Worm (Caenorhabditis elegans) whole organism, L1 larva: ENCODE results near the gene F09F9.3.

Experiments
- C16A3.4 ChIP-seq: fragments of 150-350 bp; optimal IDR thresholded peaks from 2 replicates; lab custom pipeline; 2014; ENCODE audit warnings: missing biosample characterization, missing genetic modification characterization
- C34B4.2 ChIP-seq: sonication (generic microtip); optimal IDR thresholded peaks from 2 replicates; lab custom pipeline; 2017; ENCODE audit warnings: mild to moderate bottlenecking, missing genetic modification characterization, missing compliant biosample characterization
- aha-1 ChIP-seq: fragments of 150-350 bp; optimal IDR thresholded peaks from 2 replicates; lab custom pipeline; 2014; ENCODE audit warnings: missing biosample characterization, missing genetic modification characterization
- alr-1 ChIP-seq: fragments of 200-800 bp; sonication (Bioruptor generic); optimal IDR thresholded peaks from 2 replicates; lab custom pipeline; 2018; ENCODE audit warnings: borderline replicate concordance, mild to moderate bottlenecking, missing genetic modification characterization, missing compliant biosample characterization
- ama-1 ChIP-seq: fragments of 150-350 bp; optimal IDR thresholded peaks from 2 replicates; lab custom pipeline; 2014
- blmp-1 ChIP-seq: fragments of 150-350 bp; optimal IDR thresholded peaks from 2 replicates; lab custom pipeline; 2014; ENCODE audit warnings: missing biosample characterization, missing genetic modification characterization
- ceh-63 ChIP-seq: fragments of 200-800 bp; sonication (Bioruptor generic); optimal IDR thresholded peaks from 2 replicates; lab custom pipeline; 2018; ENCODE audit warnings: mild to moderate bottlenecking, missing genetic modification characterization, missing compliant biosample characterization
- ceh-8 ChIP-seq: fragments of 200-800 bp; sonication (Bioruptor generic); optimal IDR thresholded peaks from 2 replicates; lab custom pipeline; 2018; ENCODE audit warnings: mild to moderate bottlenecking, missing genetic modification characterization, moderate library complexity, missing compliant biosample characterization
- dsc-1 ChIP-seq: sonication (generic microtip); optimal IDR thresholded peaks from 2 replicates; lab custom pipeline; 2016; ENCODE audit warnings: mild to moderate bottlenecking, missing genetic modification characterization, missing compliant biosample characterization
- efl-1 ChIP-seq, 4 experiments: fragments of 150-350 bp; optimal IDR thresholded peaks in 3 of 4; peaks in 1 of 4; 1 replicate in 1 of 4; 2 replicates in 3 of 4; lab custom pipeline; 2014; ENCODE audit warnings: missing biosample characterization in 2 of 4, missing genetic modification characterization in 2 of 4, missing genetic modification reagents in 2 of 4
- efl-3 ChIP-seq: fragments of 200-800 bp; sonication (Bioruptor generic); optimal IDR thresholded peaks from 2 replicates; lab custom pipeline; 2018; ENCODE audit warnings: mild to moderate bottlenecking, missing genetic modification characterization, missing compliant biosample characterization
- egl-27 ChIP-seq, 2 experiments: fragments of 150-350 bp in 1 of 2; sonication (generic microtip); optimal IDR thresholded peaks; 3 replicates each; lab custom pipeline; 2017 to 2018; ENCODE audit warnings: missing biosample characterization in 2 of 2, missing genetic modification characterization in 2 of 2, missing genetic modification reagents in 2 of 2
- ets-5 ChIP-seq: fragments of 200-800 bp; sonication (Bioruptor generic); IDR thresholded peaks from 2 replicates; pipeline ENCODE4 v1.3.6; 2022; ENCODE audit warnings: missing genetic modification characterization, missing compliant biosample characterization
- fkh-10 ChIP-seq: sonication (generic microtip); optimal IDR thresholded peaks from 2 replicates; lab custom pipeline; 2017; ENCODE audit warnings: missing biosample characterization, missing genetic modification reagents, missing genetic modification characterization
- fkh-8 ChIP-seq: sonication (generic microtip); optimal IDR thresholded peaks from 2 replicates; lab custom pipeline; 2016; ENCODE audit warnings: mild to moderate bottlenecking, missing genetic modification characterization, missing compliant biosample characterization
- grh-1 ChIP-seq: fragments of 200-800 bp; sonication (Bioruptor generic); IDR thresholded peaks from 2 replicates; pipeline ENCODE4 v1.3.6; 2022; ENCODE audit warnings: missing genetic modification reagents, missing genetic modification characterization, missing compliant biosample characterization
- hlh-17 ChIP-seq: fragments of 200-800 bp; sonication (Bioruptor generic); optimal IDR thresholded peaks from 2 replicates; lab custom pipeline; 2018; ENCODE audit warnings: missing genetic modification characterization, mild to moderate bottlenecking, missing compliant biosample characterization, moderate library complexity, borderline replicate concordance
- hlh-4 ChIP-seq: sonication (generic microtip); optimal IDR thresholded peaks from 2 replicates; lab custom pipeline; 2016; ENCODE audit warnings: mild to moderate bottlenecking, missing genetic modification characterization, missing compliant biosample characterization
- isw-1 ChIP-seq: fragments of 200-800 bp; sonication (Bioruptor generic); IDR thresholded peaks from 2 replicates; pipeline ENCODE4 v1.3.6; 2022; ENCODE audit warnings: missing genetic modification characterization, missing compliant biosample characterization
- jun-1 ChIP-seq: fragments of 150-350 bp; optimal IDR thresholded peaks from 2 replicates; lab custom pipeline; 2014; ENCODE audit warnings: missing biosample characterization, missing genetic modification reagents, missing genetic modification characterization
- lin-13 ChIP-seq: fragments of 150-350 bp; optimal IDR thresholded peaks from 2 replicates; lab custom pipeline; 2014; ENCODE audit warnings: missing biosample characterization, missing genetic modification reagents, missing genetic modification characterization
- lin-14 ChIP-seq: fragments of 200-800 bp; sonication (Bioruptor generic); optimal IDR thresholded peaks from 2 replicates; lab custom pipeline; 2018; ENCODE audit warnings: mild to moderate bottlenecking, missing genetic modification characterization, moderate library complexity, missing compliant biosample characterization
- lin-15B ChIP-seq: fragments of 150-350 bp; sonication (generic microtip); optimal IDR thresholded peaks from 3 replicates; lab custom pipeline; 2014; ENCODE audit warnings: missing biosample characterization, missing genetic modification characterization
- lin-35 ChIP-seq, 2 experiments: fragments of 150-350 bp; optimal IDR thresholded peaks; 2 replicates each; lab custom pipeline; 2014; ENCODE audit warnings: missing biosample characterization in 2 of 2, missing genetic modification characterization in 2 of 2, missing genetic modification reagents in 2 of 2
- lir-3 ChIP-seq: sonication (generic microtip); optimal IDR thresholded peaks from 2 replicates; lab custom pipeline; 2016; ENCODE audit warnings: mild to moderate bottlenecking, missing genetic modification characterization, moderate library complexity, missing compliant biosample characterization; ENCODE audit not compliant: poor library complexity
- mab-9 ChIP-seq: fragments of 200-800 bp; sonication (Bioruptor generic); IDR thresholded peaks from 2 replicates; pipeline ENCODE4 v1.3.6; 2022; ENCODE audit warnings: missing genetic modification reagents, missing genetic modification characterization, missing compliant biosample characterization
- mdl-1 ChIP-seq, 2 experiments: fragments of 150-350 bp; optimal IDR thresholded peaks; 2 replicates each; lab custom pipeline; 2014 to 2017; ENCODE audit warnings: missing biosample characterization in 2 of 2, missing genetic modification characterization in 2 of 2, inconsistent platforms in 1 of 2
- mef-2 ChIP-seq: fragments of 150-350 bp; optimal IDR thresholded peaks from 2 replicates; lab custom pipeline; 2014; ENCODE audit warnings: missing biosample characterization, missing genetic modification characterization
- mep-1 ChIP-seq: fragments of 150-350 bp; optimal IDR thresholded peaks from 2 replicates; lab custom pipeline; 2014; ENCODE audit warnings: missing biosample characterization, missing genetic modification characterization
- nhr-11 ChIP-seq: fragments of 150-350 bp; optimal IDR thresholded peaks from 2 replicates; lab custom pipeline; 2014; ENCODE audit warnings: missing biosample characterization, missing genetic modification characterization
- nhr-12 ChIP-seq: sonication (generic microtip); optimal IDR thresholded peaks from 2 replicates; lab custom pipeline; 2017; ENCODE audit warnings: missing biosample characterization, missing genetic modification characterization
- nhr-19 ChIP-seq: fragments of 200-800 bp; sonication (Bioruptor generic); conservative IDR thresholded peaks from 2 replicates; pipeline ENCODE4 v1.3.6; 2022; ENCODE audit warnings: missing genetic modification characterization, missing compliant biosample characterization
- nhr-20 ChIP-seq: sonication (generic microtip); optimal IDR thresholded peaks from 2 replicates; lab custom pipeline; 2016; ENCODE audit warnings: mild to moderate bottlenecking, missing genetic modification characterization, missing compliant biosample characterization
- nhr-237 ChIP-seq: fragments of 150-350 bp; optimal IDR thresholded peaks from 2 replicates; lab custom pipeline; 2014; ENCODE audit warnings: missing biosample characterization, missing genetic modification characterization
- nhr-71 ChIP-seq: sonication (generic microtip); optimal IDR thresholded peaks from 2 replicates; lab custom pipeline; 2016; ENCODE audit warnings: mild to moderate bottlenecking, missing genetic modification characterization, moderate library complexity, missing compliant biosample characterization
- nhr-77 ChIP-seq: fragments of 150-350 bp; optimal IDR thresholded peaks from 2 replicates; lab custom pipeline; 2014; ENCODE audit warnings: missing biosample characterization, missing genetic modification characterization
- pax-3 ChIP-seq: fragments of 200-800 bp; sonication (Bioruptor generic); optimal IDR thresholded peaks from 2 replicates; lab custom pipeline; 2018; ENCODE audit warnings: mild to moderate bottlenecking, missing genetic modification characterization, moderate library complexity, missing compliant biosample characterization
- rnt-1 ChIP-seq: sonication (generic microtip); optimal IDR thresholded peaks from 2 replicates; lab custom pipeline; 2016; ENCODE audit warnings: mild to moderate bottlenecking, missing genetic modification characterization, moderate library complexity, missing compliant biosample characterization
- snpc-4 ChIP-seq: fragments of 150-350 bp; optimal IDR thresholded peaks from 2 replicates; lab custom pipeline; 2014; ENCODE audit warnings: missing biosample characterization, missing genetic modification characterization
- snu-23 ChIP-seq: sonication (generic microtip); optimal IDR thresholded peaks from 2 replicates; lab custom pipeline; 2016; ENCODE audit warnings: missing genetic modification characterization, missing compliant biosample characterization
- sox-4 ChIP-seq: sonication (generic microtip); optimal IDR thresholded peaks from 2 replicates; lab custom pipeline; 2016; ENCODE audit warnings: missing genetic modification characterization, missing compliant biosample characterization
- sptf-1 ChIP-seq: fragments of 150-350 bp; optimal IDR thresholded peaks from 2 replicates; lab custom pipeline; 2014; ENCODE audit warnings: missing biosample characterization, missing genetic modification characterization
- tbx-2 ChIP-seq: sonication (generic microtip); optimal IDR thresholded peaks from 2 replicates; lab custom pipeline; 2016; ENCODE audit warnings: missing genetic modification characterization, missing compliant biosample characterization
- tlp-1 ChIP-seq: fragments of 150-350 bp; optimal IDR thresholded peaks from 2 replicates; lab custom pipeline; 2014; ENCODE audit warnings: missing biosample characterization, missing genetic modification characterization
- unc-30 ChIP-seq: sonication (generic microtip); optimal IDR thresholded peaks from 2 replicates; lab custom pipeline; 2017; ENCODE audit warnings: missing biosample characterization, missing genetic modification characterization
- unc-86 ChIP-seq: sonication (generic microtip); optimal IDR thresholded peaks from 2 replicates; lab custom pipeline; 2016; ENCODE audit warnings: missing genetic modification characterization, missing compliant biosample characterization
- vab-15 ChIP-seq: sonication (generic microtip); optimal IDR thresholded peaks from 2 replicates; lab custom pipeline; 2017; ENCODE audit warnings: missing genotype, mild to moderate bottlenecking, missing genetic modification characterization, missing compliant biosample characterization
- zip-4 ChIP-seq: fragments of 200-800 bp; sonication (Bioruptor generic); optimal IDR thresholded peaks from 2 replicates; lab custom pipeline; 2018; ENCODE audit warnings: mild to moderate bottlenecking, missing genetic modification characterization, moderate library complexity, missing compliant biosample characterization
- ztf-11 ChIP-seq, 2 experiments: sonication (generic microtip); optimal IDR thresholded peaks; 2 replicates each; lab custom pipeline; 2016 to 2017; ENCODE audit warnings: missing genetic modification characterization in 2 of 2, missing biosample characterization in 1 of 2, missing compliant biosample characterization in 1 of 2
- ztf-4 ChIP-seq: fragments of 150-350 bp; optimal IDR thresholded peaks from 2 replicates; lab custom pipeline; 2014; ENCODE audit warnings: missing biosample characterization, missing genetic modification characterization

The F09F9.3 gene

ce11 chrX:4123368-4123767 is 2.5 kb upstream of the F09F9.3 start:
- TF ChIP-seq nhr-11 (tag; lab: Kevin White, UChicago) (no peak), tlp-1 (tag; lab: Kevin White, UChicago) (no peak), hlh-17 (GFP tag; lab: Kevin White, UChicago) (no peak), unc-30 (tag; lab: Kevin White, UChicago) (no peak), isw-1 (GFP tag; lab: Robert Waterston, UW) (no peak), alr-1 (tag; lab: Kevin White, UChicago) (no peak), tbx-2 (tag; lab: Kevin White, UChicago) (peak; percentile 18), zip-4 (GFP tag; lab: Kevin White, UChicago) (no peak), jun-1 (tag; lab: Kevin White, UChicago) (no peak), vab-15 (tag; lab: Kevin White, UChicago) (no peak), mep-1 (no peak), lin-14 (GFP tag; lab: Kevin White, UChicago) (peak; percentile 64), unc-86 (peak; percentile 6), ets-5 (GFP tag; lab: Robert Waterston, UW) (no peak), pax-3 (no peak), lin-13 (GFP tag; lab: Kevin White, UChicago) (no peak), nhr-237 (no peak), nhr-20 (no peak), sox-4 (tag; lab: Kevin White, UChicago) (no peak), nhr-19 (GFP tag; lab: Robert Waterston, UW) (no peak), C34B4.2 (tag; lab: Kevin White, UChicago) (no peak), egl-27 (tag; optimal IDR thresholded peaks at IDR 0.05; lab: Kevin White, UChicago) (no peak), lin-35 (GFP tag; optimal IDR thresholded peaks at IDR 0.05; lab: Kevin White, UChicago) (no peak), grh-1 (no peak), sptf-1 (no peak), snpc-4 (tag; lab: Kevin White, UChicago) (no peak), snu-23 (GFP tag; lab: Kevin White, UChicago) (no peak), nhr-71 (tag; lab: Kevin White, UChicago) (no peak), C16A3.4 (no peak), fkh-10 (GFP tag; lab: Kevin White, UChicago) (peak; percentile 13), efl-1 (optimal IDR thresholded peaks at IDR 0.05; lab: Kevin White, UChicago) (no peak), efl-1 (GFP tag; optimal IDR thresholded peaks at IDR 0.05 in 1 of 2; lab: Kevin White, UChicago) (no peak), lin-15B (no peak), efl-3 (GFP tag; lab: Kevin White, UChicago) (no peak), ceh-8 (GFP tag; lab: Kevin White, UChicago) (no peak), lir-3 (tag; lab: Kevin White, UChicago) (no peak), fkh-8 (tag; lab: Kevin White, UChicago) (peak; percentile 9)

ce11 chrX:4117626-4118025 is 3.2 kb downstream of the F09F9.3 start, which contains the start of gene F09F9.5:
Gene F09F9.5 (plus strand): TSS chrX:4117926.
- no peak for TF ChIP-seq vab-15 (tag; lab: Kevin White, UChicago)
- TF ChIP-seq mdl-1 (tag; optimal IDR thresholded peaks at IDR 0.05; lab: Kevin White, UChicago) = no peak
- no peak for TF ChIP-seq ama-1
- no peak for TF ChIP-seq mab-9 (GFP tag; lab: Robert Waterston, UW)
- TF ChIP-seq nhr-71 (tag; lab: Kevin White, UChicago) = no peak
- TF ChIP-seq mef-2 (tag; lab: Kevin White, UChicago) = no peak
- no peak for TF ChIP-seq blmp-1 (tag; lab: Kevin White, UChicago)
- no peak for TF ChIP-seq ztf-4 (tag; lab: Kevin White, UChicago)
- TF ChIP-seq aha-1 (tag; lab: Kevin White, UChicago) = no peak
- no peak for TF ChIP-seq ceh-63 (GFP tag; lab: Kevin White, UChicago)
- TF ChIP-seq lin-13 (GFP tag; lab: Kevin White, UChicago) = no peak
- no peak for TF ChIP-seq hlh-4 (tag; lab: Kevin White, UChicago)
- no peak for TF ChIP-seq ztf-11 (tag; optimal IDR thresholded peaks at IDR 0.05; lab: Kevin White, UChicago)
- TF ChIP-seq lin-35 (GFP tag; optimal IDR thresholded peaks at IDR 0.05; lab: Kevin White, UChicago) = no peak
- TF ChIP-seq dsc-1 = no peak
- no peak for TF ChIP-seq nhr-77 (tag; lab: Kevin White, UChicago)
- no peak for TF ChIP-seq nhr-12 (tag; lab: Kevin White, UChicago)
- no peak for TF ChIP-seq rnt-1 (tag; lab: Kevin White, UChicago)
